Worm (Caenorhabditis elegans): Measurements from ENCODE around the gene cup-16.

DNA sequence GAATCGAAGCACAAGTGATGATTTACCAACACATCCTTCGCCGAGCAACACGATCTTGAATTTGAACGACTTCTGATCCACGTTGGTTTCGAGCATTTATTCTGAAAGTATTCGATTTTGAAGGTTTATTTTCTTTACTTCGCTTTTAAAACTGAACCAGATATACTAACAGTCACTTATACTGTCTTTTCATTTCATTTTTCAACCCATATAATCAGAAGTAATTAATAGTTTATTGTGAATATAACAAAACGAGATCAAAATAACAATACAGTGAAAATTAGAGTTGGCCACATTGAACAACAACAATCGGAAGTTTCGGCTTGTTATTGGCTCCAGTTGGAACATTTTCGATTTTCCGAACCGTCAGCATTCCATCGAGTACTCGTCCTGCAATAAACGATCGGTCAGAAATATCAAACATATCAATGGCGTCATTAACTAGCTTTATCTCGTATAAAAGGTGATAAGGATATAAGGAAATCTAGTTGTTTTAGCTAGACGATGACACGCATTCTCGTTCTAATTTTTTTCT, 8.0 kb downstream of the cup-16 start, which contains the start of the genes rab-21 and T01B7.13:
- TF ChIP-seq mab-5 (tag; optimal IDR thresholded peaks at IDR 0.05) (no peak), fos-1 (tag; optimal IDR thresholded peaks at IDR 0.05) (no peak), F13H6.1 (tag; optimal IDR thresholded peaks at IDR 0.05) (no peak), ztf-11 (tag; optimal IDR thresholded peaks at IDR 0.05) (no peak), nhr-10 (tag; optimal IDR thresholded peaks at IDR 0.05) (no peak), nhr-11 (tag; optimal IDR thresholded peaks at IDR 0.05) (no peak)
